Fruit fly (Drosophila melanogaster): ENCODE data around the gene mbf1.

mbf1 gene

dm6 chr3L:16590860-16591259 lies 16.6 kb downstream of the mbf1 start, which contains the start of gene tra (continued):
- TF ChIP-seq sim (GFP tag; IDR thresholded peaks at IDR 0.05) (no peak), E2f2 (GFP tag; IDR thresholded peaks at IDR 0.05) (peak; percentile 76), row (GFP tag; IDR thresholded peaks at IDR 0.05) (0 out of 3 replicates have a peak, but pooled peaks have one; percentile 11), insv (GFP tag; optimal IDR thresholded peaks at IDR 0.05) (peak in 1 of 2 experiments; percentile 64), ranshi (GFP tag; IDR thresholded peaks at IDR 0.05) (no peak), CG2202 (tag; optimal IDR thresholded peaks at IDR 0.05) (no peak), Doc3 (GFP tag; IDR thresholded peaks at IDR 0.05; ENCODE audit: partially characterized antibody) (peak; percentile 60), TFAM (GFP tag; optimal IDR thresholded peaks at IDR 0.05) (no peak), Dip2 (GFP tag; IDR thresholded peaks at IDR 0.05) (no peak), CG42726 (GFP tag; IDR thresholded peaks at IDR 0.05; ENCODE audit: partially characterized antibody) (no peak; the same call in 1 of the 2 replicates), D (optimal IDR thresholded peaks at IDR 0.05) (no peak), D (GFP tag; optimal IDR thresholded peaks at IDR 0.05) (no peak), NC2β (GFP tag; optimal IDR thresholded peaks at IDR 0.05) (no peak), Dad (GFP tag; optimal IDR thresholded peaks at IDR 0.05) (no peak), B-H1 (GFP tag; IDR thresholded peaks at IDR 0.05) (no peak), pzg (GFP tag; optimal IDR thresholded peaks at IDR 0.05) (peak; percentile 58), hth (optimal IDR thresholded peaks at IDR 0.05) (no peak), Sry-δ (GFP tag; optimal IDR thresholded peaks at IDR 0.05) (peak; percentile 67), zen (tag; optimal IDR thresholded peaks at IDR 0.05) (peak; percentile 27)

- peak; percentile 30 for TF ChIP-seq CG17186 (GFP tag; optimal IDR thresholded peaks at IDR 0.05)
- peak; percentile 38; the same call in 1 of the 4 replicates for TF ChIP-seq Dll (GFP tag; IDR thresholded peaks at IDR 0.05; ENCODE audit: partially characterized antibody)
- TF ChIP-seq CG17361 (GFP tag; IDR thresholded peaks at IDR 0.05) = 0 out of 3 replicates have a peak, but pooled peaks have one; percentile 17
- peak; percentile 18 for TF ChIP-seq Myb (GFP tag; optimal IDR thresholded peaks at IDR 0.05)
- peak; percentile 19 for TF ChIP-seq CG10267 (tag; optimal IDR thresholded peaks at IDR 0.05)
- TF ChIP-seq bbx (GFP tag; IDR thresholded peaks at IDR 0.05; ENCODE audit: partially characterized antibody) = 0 out of 2 replicates have a peak, but pooled peaks have one; percentile 39
- peak; percentile 19 for TF ChIP-seq pzg (GFP tag; optimal IDR thresholded peaks at IDR 0.05)
- TF ChIP-seq CG11695 (GFP tag; IDR thresholded peaks at IDR 0.05) = no peak
- TF ChIP-seq psq (GFP tag; optimal IDR thresholded peaks at IDR 0.05) = no peak
- no peak for TF ChIP-seq Sin3A (optimal IDR thresholded peaks at IDR 0.05)
- TF ChIP-seq trem (tag; optimal IDR thresholded peaks at IDR 0.05) = peak; percentile 19
- TF ChIP-seq CG18764 (GFP tag; optimal IDR thresholded peaks at IDR 0.05) = peak; percentile 51
- no peak for TF ChIP-seq CG17829 (tag; optimal IDR thresholded peaks at IDR 0.05)
- TF ChIP-seq amos (GFP tag; IDR thresholded peaks at IDR 0.05; ENCODE audit: partially characterized antibody) = peak; percentile 57
- peak; percentile 54; the same call in 1 of the 3 replicates for TF ChIP-seq vnd (GFP tag; IDR thresholded peaks at IDR 0.05; ENCODE audit: partially characterized antibody)
- no peak for TF ChIP-seq Hsf (GFP tag; optimal IDR thresholded peaks at IDR 0.05)
- TF ChIP-seq phol (tag; optimal IDR thresholded peaks at IDR 0.05) = peak; percentile 90
- no peak for TF ChIP-seq tgo (GFP tag; IDR thresholded peaks at IDR 0.05)
- no peak for TF ChIP-seq CG9932 (GFP tag; IDR thresholded peaks at IDR 0.05)
- TF ChIP-seq bcd (GFP tag; optimal IDR thresholded peaks at IDR 0.05) = no peak
- TF ChIP-seq Lhr (GFP tag; optimal IDR thresholded peaks at IDR 0.05) = peak; percentile 12
- TF ChIP-seq Med (GFP tag) = peak; percentile 55
- no peak for TF ChIP-seq ash1 (GFP tag; optimal IDR thresholded peaks at IDR 0.05)
- TF ChIP-seq CG1603 (tag; optimal IDR thresholded peaks at IDR 0.05) = no peak
- no peak for TF ChIP-seq crp (GFP tag; optimal IDR thresholded peaks at IDR 0.05)
- TF ChIP-seq BEAF-32 (GFP tag; optimal IDR thresholded peaks at IDR 0.05) = peak; percentile 28
- no peak for TF ChIP-seq da (GFP tag; optimal IDR thresholded peaks at IDR 0.05)
- TF ChIP-seq HLH4C (GFP tag; IDR thresholded peaks at IDR 0.05; ENCODE audit: partially characterized antibody) = peak; percentile 79
- no peak for TF ChIP-seq lmd (GFP tag; IDR thresholded peaks at IDR 0.05)
- TF ChIP-seq CG12155 (GFP tag; optimal IDR thresholded peaks at IDR 0.05) = peak; percentile 11
- TF ChIP-seq ap (GFP tag; IDR thresholded peaks at IDR 0.05) = no peak
- no peak for TF ChIP-seq CG17802 (tag; optimal IDR thresholded peaks at IDR 0.05)
Observed at dm6 chr3L:16594922-16595518, 20.8 kb downstream of the mbf1 start, which contains the start of the genes spd-2 and Apl. spd-2 (minus strand) TSS chr3L:16595014. Apl (plus strand) TSS chr3L:16595181.

All from whole organism, embryonic.